Worm (Caenorhabditis elegans): ENCODE data around the gene F27D9.13.

Gene F27D9.13

ce11 chrX:7661628-7662027, 5.6 kb downstream of the F27D9.13 start (continued):
- no peak for TF ChIP-seq egl-27 (tag; optimal IDR thresholded peaks at IDR 0.05)
- no peak for TF ChIP-seq nhr-12 (tag; optimal IDR thresholded peaks at IDR 0.05)
- no peak for TF ChIP-seq R02D3.7 (tag; optimal IDR thresholded peaks at IDR 0.05)
- no peak for TF ChIP-seq ZK546.5 (tag; optimal IDR thresholded peaks at IDR 0.05)
- peak; percentile 19 for TF ChIP-seq F13H6.1 (tag; optimal IDR thresholded peaks at IDR 0.05)
- no peak for TF ChIP-seq elt-1 (tag; optimal IDR thresholded peaks at IDR 0.05)
- TF ChIP-seq peb-1 (tag; optimal IDR thresholded peaks at IDR 0.05): no peak
- peak; percentile 24 for TF ChIP-seq nhr-21 (tag; optimal IDR thresholded peaks at IDR 0.05)
- peak; percentile 48 for TF ChIP-seq gmeb-1 (tag; optimal IDR thresholded peaks at IDR 0.05)
- TF ChIP-seq unc-55 (GFP tag; optimal IDR thresholded peaks at IDR 0.05): peak; percentile 58
- peak; percentile 75 for TF ChIP-seq nhr-129 (tag; optimal IDR thresholded peaks at IDR 0.05)
- TF ChIP-seq elt-3 (tag; optimal IDR thresholded peaks at IDR 0.05): no peak
- TF ChIP-seq mbf-1 (tag; optimal IDR thresholded peaks at IDR 0.05): no peak
- TF ChIP-seq ztf-11 (tag; optimal IDR thresholded peaks at IDR 0.05): no peak
- TF ChIP-seq unc-39 (tag; optimal IDR thresholded peaks at IDR 0.05): no peak
- no peak for TF ChIP-seq ama-1 (optimal IDR thresholded peaks at IDR 0.05)
- no peak for TF ChIP-seq dmd-4 (tag; optimal IDR thresholded peaks at IDR 0.05)
- no peak for TF ChIP-seq Y55F3AM.14 (GFP tag; optimal IDR thresholded peaks at IDR 0.05)
- TF ChIP-seq lin-11 (tag; optimal IDR thresholded peaks at IDR 0.05): no peak
- no peak for TF ChIP-seq sem-4 (tag; optimal IDR thresholded peaks at IDR 0.05)
- peak; percentile 10 for TF ChIP-seq nhr-25 (tag; optimal IDR thresholded peaks at IDR 0.05)

DNA sequence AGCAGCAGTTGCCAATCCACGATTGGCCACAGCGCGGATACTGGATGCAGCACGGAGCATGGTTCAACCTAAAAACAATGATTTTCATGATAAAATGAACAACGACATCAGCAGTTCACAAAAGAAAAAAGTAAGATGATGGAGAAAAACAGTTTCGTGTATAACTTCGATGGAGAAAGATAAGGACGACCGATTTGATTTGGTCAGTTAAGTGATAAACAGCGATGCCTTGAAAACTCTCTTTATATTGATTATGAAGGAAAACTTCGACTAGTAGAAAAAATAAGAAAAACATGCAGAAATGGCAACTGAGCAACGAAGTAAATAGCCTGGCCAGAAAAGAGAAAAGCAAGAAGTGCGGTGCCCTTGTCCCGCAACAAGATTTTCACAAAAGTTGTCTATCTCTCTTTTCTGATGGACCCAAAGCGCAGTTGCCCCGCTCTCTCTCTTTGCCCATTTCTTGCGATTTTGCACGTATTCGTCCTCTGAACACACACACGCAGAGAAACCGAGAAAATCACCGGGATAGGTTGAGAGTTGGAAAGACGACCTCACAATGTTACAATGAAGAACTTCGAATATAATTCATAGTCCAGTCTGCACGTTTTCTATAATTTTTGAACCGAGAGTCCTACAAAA, 6.2 kb downstream of the F27D9.13 start, which contains the start of gene pcca-1:
TSS of gene pcca-1 (minus strand) at position 68 of the 639 bp plus-strand sequence.
- TF ChIP-seq C34F6.9 (tag; optimal IDR thresholded peaks at IDR 0.05): peak; percentile 43
- TF ChIP-seq lin-13 (GFP tag; optimal IDR thresholded peaks at IDR 0.05): peak; percentile 9
- TF ChIP-seq ama-1 (optimal IDR thresholded peaks at IDR 0.05): peak; percentile 3
- TF ChIP-seq F13H6.1 (tag; optimal IDR thresholded peaks at IDR 0.05): peak; percentile 2
- peak; percentile 49 for TF ChIP-seq nhr-129 (tag; optimal IDR thresholded peaks at IDR 0.05)
- TF ChIP-seq ztf-11 (tag; optimal IDR thresholded peaks at IDR 0.05): no peak
- TF ChIP-seq nhr-237 (tag; optimal IDR thresholded peaks at IDR 0.05): no peak
- TF ChIP-seq unc-55 (GFP tag; optimal IDR thresholded peaks at IDR 0.05): no peak

ce11 chrX:7659591-7660433, 7.4 kb downstream of the F27D9.13 start:
- TF ChIP-seq lsy-2 (tag; optimal IDR thresholded peaks at IDR 0.05): peak in 1 of 2 experiments; percentile 36
- TF ChIP-seq nhr-129 (tag; optimal IDR thresholded peaks at IDR 0.05): peak; percentile 73
- TF ChIP-seq ama-1 (optimal IDR thresholded peaks at IDR 0.05): no peak
- no peak for TF ChIP-seq sma-3 (GFP tag; optimal IDR thresholded peaks at IDR 0.05)
- no peak for TF ChIP-seq ztf-1 (GFP tag; conservative IDR thresholded peaks at IDR 0.05)
- no peak for TF ChIP-seq lin-13 (GFP tag; optimal IDR thresholded peaks at IDR 0.05)
- TF ChIP-seq nhr-23 (tag; optimal IDR thresholded peaks at IDR 0.05): no peak
- TF ChIP-seq lin-39 (tag; optimal IDR thresholded peaks at IDR 0.05): no peak
- no peak for TF ChIP-seq unc-55 (GFP tag; optimal IDR thresholded peaks at IDR 0.05)
- peak; percentile 34 for TF ChIP-seq nhr-25 (tag; optimal IDR thresholded peaks at IDR 0.05)
- TF ChIP-seq Y55F3AM.14 (GFP tag; optimal IDR thresholded peaks at IDR 0.05): no peak
- peak; percentile 34 for TF ChIP-seq blmp-1 (tag; optimal IDR thresholded peaks at IDR 0.05; ENCODE audit: insufficient read depth)
- TF ChIP-seq crh-2 (tag; optimal IDR thresholded peaks at IDR 0.05): no peak
- no peak for TF ChIP-seq mab-5 (tag; optimal IDR thresholded peaks at IDR 0.05)
- TF ChIP-seq C34F6.9 (tag; optimal IDR thresholded peaks at IDR 0.05): no peak
- TF ChIP-seq nhr-10 (tag; optimal IDR thresholded peaks at IDR 0.05): no peak
- peak; percentile 4 for TF ChIP-seq gmeb-1 (tag; optimal IDR thresholded peaks at IDR 0.05)
- peak; percentile 8 for TF ChIP-seq sma-9 (GFP tag; optimal IDR thresholded peaks at IDR 0.05)
- TF ChIP-seq sma-9 (tag; optimal IDR thresholded peaks at IDR 0.05): no peak
- TF ChIP-seq F13H6.1 (tag; optimal IDR thresholded peaks at IDR 0.05): peak; percentile 14
- no peak for TF ChIP-seq dmd-4 (tag; optimal IDR thresholded peaks at IDR 0.05)

DNA sequence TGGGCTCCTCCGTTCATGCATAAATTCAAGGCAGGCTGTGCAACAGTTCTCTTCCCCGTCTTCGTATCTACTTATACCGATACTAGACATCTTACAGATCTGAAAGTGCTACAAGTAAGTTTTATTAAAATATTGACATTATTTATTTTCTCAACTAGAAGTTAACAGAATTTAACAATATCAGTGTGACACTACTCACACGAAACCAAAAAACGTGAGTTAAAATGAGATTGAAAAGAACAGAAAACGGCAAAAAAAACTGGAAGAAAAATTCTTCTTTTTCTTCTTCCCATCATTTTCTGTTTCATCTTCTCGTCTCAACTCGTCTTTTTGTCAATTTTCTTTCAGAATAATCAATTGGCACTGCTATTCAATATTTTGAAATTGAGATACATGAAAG, 10.4 kb downstream of the F27D9.13 start, which contains the start of gene F27D9.12:
TSS of gene F27D9.12 (minus strand) at position 101 of the 400 bp plus-strand sequence.
- no peak for TF ChIP-seq lin-13 (GFP tag; optimal IDR thresholded peaks at IDR 0.05)
- TF ChIP-seq ztf-4 (tag; optimal IDR thresholded peaks at IDR 0.05): no peak
- no peak for TF ChIP-seq nhr-77 (tag; optimal IDR thresholded peaks at IDR 0.05)
- no peak for TF ChIP-seq ceh-16 (tag; optimal IDR thresholded peaks at IDR 0.05)
- no peak for TF ChIP-seq blmp-1 (tag; optimal IDR thresholded peaks at IDR 0.05; ENCODE audit: insufficient read depth)
- no peak for TF ChIP-seq nhr-12 (tag; optimal IDR thresholded peaks at IDR 0.05)
- TF ChIP-seq lin-11 (tag; optimal IDR thresholded peaks at IDR 0.05): no peak
- no peak for TF ChIP-seq nhr-237 (tag; optimal IDR thresholded peaks at IDR 0.05)
